Worm (Caenorhabditis elegans): ENCODE measurements around the gene insc-1.
A peak's percentile ranks its signal among the peaks of the same experiment; 100 is the strongest.

The insc-1 gene

DNA sequence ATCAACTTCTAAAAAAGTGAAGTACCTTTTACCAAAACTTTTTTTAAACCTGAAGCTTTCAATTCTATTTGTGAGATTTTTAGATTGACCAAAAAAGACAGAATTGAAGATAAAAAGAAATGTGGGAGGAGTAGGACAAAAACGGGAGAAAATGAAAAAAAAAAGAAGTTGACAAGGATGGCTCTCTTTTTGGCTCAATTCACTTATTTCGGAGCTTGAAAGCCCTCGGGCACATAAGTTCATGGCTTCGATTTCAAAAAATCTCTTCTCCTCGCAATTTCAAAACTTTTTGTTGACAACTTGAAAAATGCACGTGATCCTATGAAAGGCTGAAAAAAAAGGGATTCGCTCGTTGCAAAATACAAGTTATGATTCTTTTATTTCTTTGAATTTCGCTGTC is 32.5 kb upstream of the insc-1 start:
- TF ChIP-seq spr-3 (GFP tag; optimal IDR thresholded peaks at IDR 0.05) (no peak), madf-5 (GFP tag; IDR thresholded peaks at IDR 0.05) (no peak), duxl-1 (tag; optimal IDR thresholded peaks at IDR 0.05; ENCODE audit: poor library complexity) (no peak), aha-1 (tag) (peak; percentile 71), nhr-77 (tag; optimal IDR thresholded peaks at IDR 0.05) (no peak), snpc-1.2 (GFP tag; IDR thresholded peaks at IDR 0.05) (no peak), fkh-10 (GFP tag; optimal IDR thresholded peaks at IDR 0.05) (peak; percentile 22)

DNA sequence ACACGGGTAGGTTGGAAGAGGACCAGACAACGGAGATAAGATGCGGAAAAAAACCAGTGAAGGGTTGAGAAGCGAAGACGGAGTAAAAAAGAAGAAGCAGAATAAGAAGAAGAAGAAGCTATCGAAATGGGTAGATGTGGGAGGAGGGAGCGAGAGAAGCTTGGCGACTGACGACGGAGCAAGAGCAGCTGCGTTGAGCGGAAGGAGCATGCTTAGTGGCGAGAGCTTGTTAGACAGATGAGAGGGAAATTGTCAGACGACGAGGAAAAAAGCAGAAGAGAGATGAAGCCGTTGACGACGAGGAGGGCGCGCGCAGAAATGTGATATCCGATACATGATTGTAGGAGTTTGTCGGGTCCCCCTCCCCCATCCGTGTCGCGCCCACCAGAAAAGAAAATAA is 31.7 kb upstream of the insc-1 start:
- TF ChIP-seq dmd-8 (GFP tag; IDR thresholded peaks at IDR 0.05) (no peak), fos-1 (tag; optimal IDR thresholded peaks at IDR 0.05) (no peak), lin-1 (GFP tag; IDR thresholded peaks at IDR 0.05) (no peak), zfp-2 (tag; optimal IDR thresholded peaks at IDR 0.05) (no peak), zip-11 (GFP tag; IDR thresholded peaks at IDR 0.05) (no peak), aly-2 (tag; optimal IDR thresholded peaks at IDR 0.05) (no peak), spr-1 (tag; optimal IDR thresholded peaks at IDR 0.05) (no peak), F26F4.8 (GFP tag; conservative IDR thresholded peaks at IDR 0.05) (no peak), ctbp-1 (GFP tag; IDR thresholded peaks at IDR 0.05) (peak; percentile 81), mdt-29 (GFP tag; IDR thresholded peaks at IDR 0.05) (no peak), tra-1 (GFP tag; IDR thresholded peaks at IDR 0.05) (no peak), dpl-1 (GFP tag; optimal IDR thresholded peaks at IDR 0.05) (peak; percentile 22), mes-2 (tag; optimal IDR thresholded peaks at IDR 0.05; ENCODE audit: poor library complexity, severe bottlenecking) (no peak), mep-1 (tag; optimal IDR thresholded peaks at IDR 0.05) (peak; percentile 61), nhr-6 (tag; optimal IDR thresholded peaks at IDR 0.05) (no peak), duxl-1 (tag; optimal IDR thresholded peaks at IDR 0.05; ENCODE audit: poor library complexity) (no peak), nhr-42 (GFP tag; IDR thresholded peaks at IDR 0.05) (no peak), zfp-3 (GFP tag; conservative IDR thresholded peaks at IDR 0.05) (no peak), rbr-2 (tag; optimal IDR thresholded peaks at IDR 0.05) (peak; percentile 74), nhr-102 (tag; optimal IDR thresholded peaks at IDR 0.05) (no peak), madf-9 (GFP tag; conservative IDR thresholded peaks at IDR 0.05) (peak; percentile 61; the same call in 1 of the 2 replicates), hif-1 (tag; optimal IDR thresholded peaks at IDR 0.05) (peak in 1 of 2 experiments; percentile 55), nhr-11 (tag; optimal IDR thresholded peaks at IDR 0.05) (peak; percentile 54), ceh-62 (tag; optimal IDR thresholded peaks at IDR 0.05) (no peak), vab-7 (GFP tag; IDR thresholded peaks at IDR 0.05) (0 out of 2 replicates have a peak, but pooled peaks have one; percentile 20), lim-7 (GFP tag; IDR thresholded peaks at IDR 0.05) (no peak), daf-16 (GFP tag; optimal IDR thresholded peaks at IDR 0.05) (peak in 1 of 2 experiments; percentile 27), daf-16 (tag; optimal IDR thresholded peaks at IDR 0.05) (no peak), set-16 (GFP tag; IDR thresholded peaks at IDR 0.05) (peak; percentile 78), mxl-3 (GFP tag; optimal IDR thresholded peaks at IDR 0.05) (no peak), zag-1 (tag; optimal IDR thresholded peaks at IDR 0.05) (no peak), F37D6.2 (tag; optimal IDR thresholded peaks at IDR 0.05) (peak; percentile 38), mdl-1 (tag; optimal IDR thresholded peaks at IDR 0.05) (no peak), dmd-9 (GFP tag; IDR thresholded peaks at IDR 0.05) (no peak), dmd-6 (GFP tag; IDR thresholded peaks at IDR 0.05) (no peak), sdz-12 (GFP tag; optimal IDR thresholded peaks at IDR 0.05) (peak; percentile 32), lin-38 (GFP tag; IDR thresholded peaks at IDR 0.05) (no peak), lsy-2 (tag; optimal IDR thresholded peaks at IDR 0.05) (peak in 1 of 2 experiments; percentile 46), ceh-20 (GFP tag; IDR thresholded peaks at IDR 0.05) (peak; percentile 29), unc-130 (GFP tag; optimal IDR thresholded peaks at IDR 0.05) (no peak), lin-13 (GFP tag; optimal IDR thresholded peaks at IDR 0.05) (no peak), fkh-10 (GFP tag; optimal IDR thresholded peaks at IDR 0.05) (peak; percentile 73), saeg-2 (GFP tag; IDR thresholded peaks at IDR 0.05) (no peak), unc-62 (GFP tag; optimal IDR thresholded peaks at IDR 0.05 in 1 of 2) (no peak), unc-62 (tag; optimal IDR thresholded peaks at IDR 0.05) (no peak), gei-8 (GFP tag; optimal IDR thresholded peaks at IDR 0.05) (no peak)
